In genomic region chr3R:23782456-23783402, dm6 we compare ENCODE assay signal across 1 fruit fly cellular context.
TF ChIP-seq lines count a peak whose summit lies in the region.

No protein-coding gene starts in this region.

TF ChIP-seq in whole organism, embryonic, 481 proteins besides CTCF, POLR2A, EP300 and RAD21 (continued from another document and continues in another):
- peak; percentile 12 for TF ChIP-seq sima (GFP tag; optimal IDR thresholded peaks at IDR 0.05; lab: Kevin White, UChicago)
- peak; percentile 88 for TF ChIP-seq z (GFP tag; IDR thresholded peaks at IDR 0.05; lab: Robert Waterston, UW)
- TF ChIP-seq Hr39 (optimal IDR thresholded peaks at IDR 0.05; lab: Kevin White, UChicago): no peak
- TF ChIP-seq scrt (GFP tag; optimal IDR thresholded peaks at IDR 0.05; lab: Kevin White, UChicago): peak; percentile 63
- peak; percentile 84 for TF ChIP-seq CG3407 (GFP tag; optimal IDR thresholded peaks at IDR 0.05; lab: Kevin White, UChicago)
- TF ChIP-seq az2 (GFP tag; optimal IDR thresholded peaks at IDR 0.05; lab: Kevin White, UChicago): peak; percentile 95
- peak; percentile 12 for TF ChIP-seq CG7928 (GFP tag; optimal IDR thresholded peaks at IDR 0.05; lab: Kevin White, UChicago)
- TF ChIP-seq gfzf (GFP tag; optimal IDR thresholded peaks at IDR 0.05; lab: Kevin White, UChicago): no peak
- peak; percentile 62 for TF ChIP-seq CG7745 (tag; optimal IDR thresholded peaks at IDR 0.05; lab: Kevin White, UChicago)
- peak; percentile 85 for TF ChIP-seq Camta (GFP tag; optimal IDR thresholded peaks at IDR 0.05; lab: Kevin White, UChicago)
- peak; percentile 49 for TF ChIP-seq CG2116 (GFP tag; optimal IDR thresholded peaks at IDR 0.05; lab: Kevin White, UChicago)
- peak; percentile 75 for TF ChIP-seq CG11398 (GFP tag; optimal IDR thresholded peaks at IDR 0.05; lab: Kevin White, UChicago)
- peak; percentile 99 for TF ChIP-seq Ets65A (GFP tag; lab: Kevin White, UChicago)
- peak; percentile 71 for TF ChIP-seq Lhr (GFP tag; optimal IDR thresholded peaks at IDR 0.05; lab: Kevin White, UChicago)
- peak; percentile 68 for TF ChIP-seq CG31388 (GFP tag; optimal IDR thresholded peaks at IDR 0.05; lab: Kevin White, UChicago)
- TF ChIP-seq sim (GFP tag; IDR thresholded peaks at IDR 0.05; lab: Robert Waterston, UW): peak; percentile 84
- TF ChIP-seq bsh (GFP tag; optimal IDR thresholded peaks at IDR 0.05; lab: Kevin White, UChicago): peak; percentile 88 to 97
- peak; percentile 29 for TF ChIP-seq p53 (GFP tag; optimal IDR thresholded peaks at IDR 0.05; lab: Kevin White, UChicago)
- TF ChIP-seq twi (tag; optimal IDR thresholded peaks at IDR 0.05; lab: Kevin White, UChicago): peak; percentile 90
- peak; percentile 89 for TF ChIP-seq Abd-B (GFP tag; optimal IDR thresholded peaks at IDR 0.05; lab: Kevin White, UChicago)
- no peak for TF ChIP-seq Oaz (GFP tag; IDR thresholded peaks at IDR 0.05; lab: Robert Waterston, UW)
- peak in 1 of 2 experiments; percentile 80 for TF ChIP-seq Eip74EF (GFP tag; optimal IDR thresholded peaks at IDR 0.05; lab: Kevin White, UChicago)
- no peak for TF ChIP-seq CG42726 (GFP tag; IDR thresholded peaks at IDR 0.05; lab: Robert Waterston, UW; ENCODE audit: partially characterized antibody)
- peak; percentile 80 for TF ChIP-seq CG18599 (GFP tag; optimal IDR thresholded peaks at IDR 0.05; lab: Kevin White, UChicago)
- peak; percentile 73 for TF ChIP-seq ems (GFP tag; optimal IDR thresholded peaks at IDR 0.05; lab: Kevin White, UChicago)
- peak; percentile 71 for TF ChIP-seq NfI (GFP tag; optimal IDR thresholded peaks at IDR 0.05; lab: Kevin White, UChicago)
- TF ChIP-seq ac (GFP tag; optimal IDR thresholded peaks at IDR 0.05; lab: Kevin White, UChicago): peak; percentile 93
- no peak for TF ChIP-seq CG8478 (optimal IDR thresholded peaks at IDR 0.05; lab: Kevin White, UChicago)
- TF ChIP-seq eve (GFP tag; optimal IDR thresholded peaks at IDR 0.05; lab: Kevin White, UChicago): peak in 1 of 2 experiments; percentile 77
- peak; percentile 97 for TF ChIP-seq CG18262 (tag; optimal IDR thresholded peaks at IDR 0.05; lab: Kevin White, UChicago)
- TF ChIP-seq CHES-1-like (GFP tag; optimal IDR thresholded peaks at IDR 0.05; lab: Kevin White, UChicago): peak; percentile 38
- TF ChIP-seq gsb-n (tag; optimal IDR thresholded peaks at IDR 0.05; lab: Kevin White, UChicago): peak; percentile 95
- peak; percentile 55 for TF ChIP-seq Side (GFP tag; optimal IDR thresholded peaks at IDR 0.05; lab: Kevin White, UChicago)
- TF ChIP-seq Six4 (GFP tag; optimal IDR thresholded peaks at IDR 0.05; lab: Kevin White, UChicago): peak; percentile 83
- TF ChIP-seq chn (GFP tag; optimal IDR thresholded peaks at IDR 0.05; lab: Kevin White, UChicago): peak; percentile 78
- no peak for TF ChIP-seq hth (optimal IDR thresholded peaks at IDR 0.05; lab: Kevin White, UChicago)
- TF ChIP-seq slou (GFP tag; optimal IDR thresholded peaks at IDR 0.05; lab: Kevin White, UChicago): peak; percentile 18
- no peak for TF ChIP-seq toy (GFP tag; IDR thresholded peaks at IDR 0.05; lab: Robert Waterston, UW)
- TF ChIP-seq sug (tag; optimal IDR thresholded peaks at IDR 0.05; lab: Kevin White, UChicago): peak; percentile 77
- TF ChIP-seq stc (GFP tag; IDR thresholded peaks at IDR 0.05; lab: Robert Waterston, UW): peak; percentile 77
- peak; percentile 95 for TF ChIP-seq HLHmδ (GFP tag; optimal IDR thresholded peaks at IDR 0.05; lab: Kevin White, UChicago)
- TF ChIP-seq grn (GFP tag; optimal IDR thresholded peaks at IDR 0.05; lab: Kevin White, UChicago): peak; percentile 95
- TF ChIP-seq dmrt99B (tag; optimal IDR thresholded peaks at IDR 0.05; lab: Kevin White, UChicago): peak; percentile 92
- TF ChIP-seq ap (GFP tag; IDR thresholded peaks at IDR 0.05; lab: Robert Waterston, UW): peak; percentile 49
- peak; percentile 94 for TF ChIP-seq CG15696 (tag; optimal IDR thresholded peaks at IDR 0.05; lab: Kevin White, UChicago)
- TF ChIP-seq HLH3B (GFP tag; IDR thresholded peaks at IDR 0.05; lab: Robert Waterston, UW): peak; percentile 79
- peak; percentile 39 for TF ChIP-seq YL-1 (GFP tag; optimal IDR thresholded peaks at IDR 0.05; lab: Kevin White, UChicago)
- TF ChIP-seq nerfin-2 (GFP tag; IDR thresholded peaks at IDR 0.05; lab: Robert Waterston, UW; ENCODE audit: partially characterized antibody): 0 out of 2 replicates have a peak, but pooled peaks have one; percentile 22
- peak; percentile 92 for TF ChIP-seq CG30431 (GFP tag; optimal IDR thresholded peaks at IDR 0.05; lab: Kevin White, UChicago)
- peak; percentile 94 for TF ChIP-seq Ssrp (tag; optimal IDR thresholded peaks at IDR 0.05; lab: Kevin White, UChicago)
- no peak for TF ChIP-seq pzg (GFP tag; optimal IDR thresholded peaks at IDR 0.05; lab: Kevin White, UChicago)
- TF ChIP-seq CG13123 (GFP tag; optimal IDR thresholded peaks at IDR 0.05; lab: Kevin White, UChicago): peak; percentile 77
- peak; percentile 9 for TF ChIP-seq CG13894 (tag; optimal IDR thresholded peaks at IDR 0.05; lab: Kevin White, UChicago)
- peak in 1 of 3 experiments; percentile 97 for TF ChIP-seq lola (GFP tag; optimal IDR thresholded peaks at IDR 0.05; lab: Kevin White, UChicago)
- TF ChIP-seq NK7.1 (GFP tag; optimal IDR thresholded peaks at IDR 0.05; lab: Kevin White, UChicago): peak; percentile 68
- TF ChIP-seq pho (GFP tag; optimal IDR thresholded peaks at IDR 0.05; lab: Kevin White, UChicago): peak; percentile 9
- TF ChIP-seq Doc2 (GFP tag; IDR thresholded peaks at IDR 0.05; lab: Robert Waterston, UW): no peak
- peak; percentile 78 for TF ChIP-seq ssp (GFP tag; IDR thresholded peaks at IDR 0.05; lab: Robert Waterston, UW)
- peak; percentile 76 for TF ChIP-seq CG10654 (GFP tag; optimal IDR thresholded peaks at IDR 0.05; lab: Kevin White, UChicago)
- peak; percentile 84 for TF ChIP-seq CG10462 (GFP tag; optimal IDR thresholded peaks at IDR 0.05; lab: Kevin White, UChicago)
- peak; percentile 78 for TF ChIP-seq CG6765 (GFP tag; optimal IDR thresholded peaks at IDR 0.05; lab: Kevin White, UChicago)
- peak; percentile 86 for TF ChIP-seq Kr (GFP tag; optimal IDR thresholded peaks at IDR 0.05; lab: Kevin White, UChicago)
- peak; percentile 55 for TF ChIP-seq fd64A (GFP tag; optimal IDR thresholded peaks at IDR 0.05; lab: Kevin White, UChicago)
- peak; percentile 63 for TF ChIP-seq pros (GFP tag; optimal IDR thresholded peaks at IDR 0.05; lab: Kevin White, UChicago)
- peak; percentile 95 for TF ChIP-seq zfh1 (GFP tag; IDR thresholded peaks at IDR 0.05; lab: Robert Waterston, UW)
- peak; percentile 66 for TF ChIP-seq Dek (tag; optimal IDR thresholded peaks at IDR 0.05; lab: Kevin White, UChicago)
- TF ChIP-seq Oli (tag; optimal IDR thresholded peaks at IDR 0.05; lab: Kevin White, UChicago): peak; percentile 92
- peak; percentile 16; the same call in 1 of the 3 replicates for TF ChIP-seq sr (GFP tag; IDR thresholded peaks at IDR 0.05; lab: Robert Waterston, UW)
- TF ChIP-seq yki (optimal IDR thresholded peaks at IDR 0.05; lab: Kevin White, UChicago): no peak
- peak; percentile 91 for TF ChIP-seq D19A (tag; optimal IDR thresholded peaks at IDR 0.05; lab: Kevin White, UChicago)
- TF ChIP-seq hbn (GFP tag; IDR thresholded peaks at IDR 0.05; lab: Robert Waterston, UW; ENCODE audit: partially characterized antibody): no peak
- peak; percentile 22; the same call in 1 of the 2 replicates for TF ChIP-seq NFAT (GFP tag; IDR thresholded peaks at IDR 0.05; lab: Robert Waterston, UW)
- peak; percentile 68 for TF ChIP-seq CG30020 (tag; optimal IDR thresholded peaks at IDR 0.05; lab: Kevin White, UChicago)
- TF ChIP-seq her (GFP tag; optimal IDR thresholded peaks at IDR 0.05; lab: Kevin White, UChicago): peak; percentile 50
- peak; percentile 72 for TF ChIP-seq tx (GFP tag; optimal IDR thresholded peaks at IDR 0.05; lab: Kevin White, UChicago)
- TF ChIP-seq Hmx (GFP tag; optimal IDR thresholded peaks at IDR 0.05; lab: Kevin White, UChicago): peak; percentile 47
- peak; percentile 92 for TF ChIP-seq Spps (tag; optimal IDR thresholded peaks at IDR 0.05; lab: Kevin White, UChicago)
- TF ChIP-seq Ets97D (GFP tag; optimal IDR thresholded peaks at IDR 0.05; lab: Kevin White, UChicago): peak; percentile 64
- TF ChIP-seq CG10147 (GFP tag; optimal IDR thresholded peaks at IDR 0.05; lab: Kevin White, UChicago): peak; percentile 1
- peak; percentile 28 for TF ChIP-seq Elba2 (GFP tag; optimal IDR thresholded peaks at IDR 0.05; lab: Kevin White, UChicago)
- TF ChIP-seq pfk (GFP tag; optimal IDR thresholded peaks at IDR 0.05; lab: Kevin White, UChicago): peak; percentile 91
- peak; percentile 77 for TF ChIP-seq CG12236 (GFP tag; optimal IDR thresholded peaks at IDR 0.05; lab: Kevin White, UChicago)
- peak; percentile 58; the same call in 2 of the 3 replicates for TF ChIP-seq gce (GFP tag; IDR thresholded peaks at IDR 0.05; lab: Robert Waterston, UW)
- TF ChIP-seq crp (GFP tag; optimal IDR thresholded peaks at IDR 0.05; lab: Kevin White, UChicago): peak in 1 of 2 experiments; percentile 51
- peak in 1 of 3 experiments; percentile 94 for TF ChIP-seq Stat92E (GFP tag; optimal IDR thresholded peaks at IDR 0.05; lab: Kevin White, UChicago)
- TF ChIP-seq trh (GFP tag; optimal IDR thresholded peaks at IDR 0.05; lab: Kevin White, UChicago): peak; percentile 75
- TF ChIP-seq CG14441 (GFP tag; IDR thresholded peaks at IDR 0.05; lab: Robert Waterston, UW): peak; percentile 73
- peak; percentile 93 for TF ChIP-seq CG4404 (GFP tag; IDR thresholded peaks at IDR 0.05; lab: Robert Waterston, UW)
- peak; percentile 48 for TF ChIP-seq sd (tag; optimal IDR thresholded peaks at IDR 0.05; lab: Kevin White, UChicago)
- peak; percentile 72 for TF ChIP-seq CG4707 (GFP tag; optimal IDR thresholded peaks at IDR 0.05; lab: Kevin White, UChicago)
- TF ChIP-seq ab (GFP tag; optimal IDR thresholded peaks at IDR 0.05; lab: Kevin White, UChicago): peak; percentile 83
- TF ChIP-seq CG14860 (GFP tag; IDR thresholded peaks at IDR 0.05; lab: Robert Waterston, UW; ENCODE audit: partially characterized antibody): no peak
- 0 out of 3 replicates have a peak, but pooled peaks have one; percentile 28 for TF ChIP-seq so (GFP tag; IDR thresholded peaks at IDR 0.05; lab: Robert Waterston, UW)
- no peak for TF ChIP-seq mld (GFP tag; IDR thresholded peaks at IDR 0.05; lab: Robert Waterston, UW; ENCODE audit: partially characterized antibody)
- peak; percentile 58 for TF ChIP-seq salm (tag; optimal IDR thresholded peaks at IDR 0.05; lab: Kevin White, UChicago)
- TF ChIP-seq CG43689 (GFP tag; IDR thresholded peaks at IDR 0.05; lab: Robert Waterston, UW): peak; percentile 65
- TF ChIP-seq Bteb2 (GFP tag; optimal IDR thresholded peaks at IDR 0.05; lab: Kevin White, UChicago): peak; percentile 32
- TF ChIP-seq Jarid2 (GFP tag; optimal IDR thresholded peaks at IDR 0.05; lab: Kevin White, UChicago): peak; percentile 54
- peak; percentile 69; the same call in 2 of the 3 replicates for TF ChIP-seq CG2199 (GFP tag; IDR thresholded peaks at IDR 0.05; lab: Robert Waterston, UW)
- peak; percentile 56; the same call in 1 of the 2 replicates for TF ChIP-seq Rfx (GFP tag; IDR thresholded peaks at IDR 0.05; lab: Robert Waterston, UW)
- no peak for TF ChIP-seq CG34224 (GFP tag; IDR thresholded peaks at IDR 0.05; lab: Robert Waterston, UW; ENCODE audit: partially characterized antibody)
- TF ChIP-seq Hr78 (GFP tag; optimal IDR thresholded peaks at IDR 0.05; lab: Kevin White, UChicago): peak in 1 of 2 experiments; percentile 97
- no peak for TF ChIP-seq usp (GFP tag; optimal IDR thresholded peaks at IDR 0.05; lab: Kevin White, UChicago)
- peak; percentile 58 for TF ChIP-seq vfl (GFP tag; optimal IDR thresholded peaks at IDR 0.05; lab: Kevin White, UChicago)
- peak; percentile 80 for TF ChIP-seq ind (GFP tag; optimal IDR thresholded peaks at IDR 0.05; lab: Kevin White, UChicago)
- peak; percentile 77 for TF ChIP-seq MTF-1 (GFP tag; optimal IDR thresholded peaks at IDR 0.05; lab: Kevin White, UChicago; ENCODE audit: borderline replicate concordance)
- peak; percentile 76 for TF ChIP-seq CG3726 (GFP tag; IDR thresholded peaks at IDR 0.05; lab: Robert Waterston, UW)
- TF ChIP-seq H2.0 (GFP tag; IDR thresholded peaks at IDR 0.05; lab: Robert Waterston, UW): peak; percentile 85
- peak; percentile 56; the same call in 1 of the 2 replicates for TF ChIP-seq CG16779 (GFP tag; IDR thresholded peaks at IDR 0.05; lab: Robert Waterston, UW)
- TF ChIP-seq Aef1 (GFP tag; IDR thresholded peaks at IDR 0.05; lab: Robert Waterston, UW): peak; percentile 32; the same call in 1 of the 3 replicates
- TF ChIP-seq Xrp1 (GFP tag; IDR thresholded peaks at IDR 0.05; lab: Robert Waterston, UW): peak; percentile 95
- TF ChIP-seq tin (GFP tag; optimal IDR thresholded peaks at IDR 0.05; lab: Kevin White, UChicago): peak; percentile 92
- no peak for TF ChIP-seq Bgb (GFP tag; IDR thresholded peaks at IDR 0.05; lab: Robert Waterston, UW; ENCODE audit: partially characterized antibody)
- peak; percentile 55 for TF ChIP-seq klu (GFP tag; IDR thresholded peaks at IDR 0.05; lab: Robert Waterston, UW)
- peak; percentile 90 for TF ChIP-seq ci (GFP tag; IDR thresholded peaks at IDR 0.05; lab: Robert Waterston, UW)
- peak; percentile 65 for TF ChIP-seq CG4282 (GFP tag; optimal IDR thresholded peaks at IDR 0.05; lab: Kevin White, UChicago)
- TF ChIP-seq CG17612 (GFP tag; IDR thresholded peaks at IDR 0.05; lab: Robert Waterston, UW): no peak; the same call in 1 of the 2 replicates
- TF ChIP-seq nau (GFP tag; optimal IDR thresholded peaks at IDR 0.05; lab: Kevin White, UChicago): peak; percentile 72
- peak; percentile 81 for TF ChIP-seq tgo (GFP tag; IDR thresholded peaks at IDR 0.05; lab: Robert Waterston, UW)
- TF ChIP-seq Hsf (GFP tag; optimal IDR thresholded peaks at IDR 0.05; lab: Kevin White, UChicago): peak; percentile 90
- TF ChIP-seq CG9437 (GFP tag; optimal IDR thresholded peaks at IDR 0.05; lab: Kevin White, UChicago): peak; percentile 83
- TF ChIP-seq Hr51 (GFP tag; optimal IDR thresholded peaks at IDR 0.05; lab: Kevin White, UChicago): peak; percentile 56 to 85
- TF ChIP-seq CG1603 (tag; optimal IDR thresholded peaks at IDR 0.05; lab: Kevin White, UChicago): peak; percentile 91
- TF ChIP-seq Sry-δ (GFP tag; optimal IDR thresholded peaks at IDR 0.05; lab: Kevin White, UChicago): peak; percentile 27
- TF ChIP-seq zen (tag; optimal IDR thresholded peaks at IDR 0.05; lab: Kevin White, UChicago): peak; percentile 92
- peak; percentile 85 for TF ChIP-seq tio (GFP tag; optimal IDR thresholded peaks at IDR 0.05; lab: Kevin White, UChicago)
- TF ChIP-seq sens-2 (GFP tag; IDR thresholded peaks at IDR 0.05; lab: Robert Waterston, UW): peak; percentile 62
- TF ChIP-seq CG32772 (GFP tag; IDR thresholded peaks at IDR 0.05; lab: Robert Waterston, UW): peak; percentile 86
- peak; percentile 5; the same call in 1 of the 2 replicates for TF ChIP-seq CkIIα-i1 (GFP tag; IDR thresholded peaks at IDR 0.05; lab: Robert Waterston, UW)
